Worm (Caenorhabditis elegans): ENCODE data around the gene rab-37.
"Not testable (repeated sequence)": the region's sequence is repeated elsewhere in the genome, so short reads cannot be mapped to it uniquely, and the experiment has no call there.

ce11 chrX:4207385-4207784 lies 28.3 kb downstream of the rab-37 start, which contains the start of gene F20B6.9:
- not testable (repeated sequence) for TF ChIP-seq syd-9 (tag; optimal IDR thresholded peaks at IDR 0.05); pqm-1 (tag; optimal IDR thresholded peaks at IDR 0.05); ama-1 (optimal IDR thresholded peaks at IDR 0.05); pat-9 (tag; optimal IDR thresholded peaks at IDR 0.05); mec-3 (tag; optimal IDR thresholded peaks at IDR 0.05; ENCODE audit: borderline replicate concordance)

Data from whole organism, late embryonic.